Fruit fly (Drosophila melanogaster): Measurements from ENCODE around the gene CG4582.

DNA sequence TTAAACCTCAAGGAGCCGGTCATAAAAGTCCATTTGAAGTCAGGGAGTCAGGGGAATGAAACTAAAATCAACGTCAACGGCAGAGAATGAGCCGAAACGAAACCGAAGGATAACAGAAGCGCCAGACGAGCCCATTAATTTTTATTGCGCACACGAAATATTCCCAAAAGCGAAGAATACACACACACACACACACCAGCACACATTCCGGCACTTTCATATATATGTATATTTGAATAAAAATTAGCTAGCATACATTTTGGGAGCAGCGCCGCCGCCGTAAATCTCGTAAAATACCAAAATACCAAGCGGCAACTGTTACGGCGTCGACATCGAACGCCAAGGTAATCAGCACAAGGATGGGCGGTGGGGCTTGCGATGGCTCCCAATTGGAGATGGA is 43.8 kb downstream of the CG4582 start:
- TF ChIP-seq br (optimal IDR thresholded peaks at IDR 0.05) (no peak), Bgb (GFP tag; IDR thresholded peaks at IDR 0.05; ENCODE audit: partially characterized antibody) (no peak), tin (GFP tag; optimal IDR thresholded peaks at IDR 0.05) (no peak), CG31365 (tag; optimal IDR thresholded peaks at IDR 0.05) (no peak), dmrt11E (tag; optimal IDR thresholded peaks at IDR 0.05) (no peak), Abd-B (GFP tag; optimal IDR thresholded peaks at IDR 0.05) (no peak), CG6254 (GFP tag; optimal IDR thresholded peaks at IDR 0.05) (no peak), CG12299 (tag; optimal IDR thresholded peaks at IDR 0.05) (no peak), bcd (GFP tag; optimal IDR thresholded peaks at IDR 0.05) (no peak)
